Worm (Caenorhabditis elegans) whole organism, L3 larva: ENCODE results near the gene C49F5.5.

Experiments used
- R02D3.7 ChIP-seq: fragments of 150-350 bp; optimal IDR thresholded peaks from 2 replicates; lab custom pipeline; 2014; ENCODE audit warnings: missing biosample characterization, missing genetic modification characterization
- ZK546.5 ChIP-seq: sonication (generic microtip); optimal IDR thresholded peaks from 2 replicates; lab custom pipeline; 2017; ENCODE audit warnings: missing biosample characterization, missing genetic modification characterization
- aly-2 ChIP-seq: fragments of 150-350 bp; optimal IDR thresholded peaks from 2 replicates; lab custom pipeline; 2014; ENCODE audit warnings: missing biosample characterization, missing genetic modification characterization
- ama-1 ChIP-seq: fragments of 150-350 bp; optimal IDR thresholded peaks from 2 replicates; lab custom pipeline; 2018
- ceh-16 ChIP-seq: sonication (generic microtip); optimal IDR thresholded peaks from 2 replicates; lab custom pipeline; 2017; ENCODE audit warnings: missing biosample characterization, missing genetic modification characterization
- ceh-28 ChIP-seq: fragments of 150-350 bp; optimal IDR thresholded peaks from 2 replicates; lab custom pipeline; 2014; ENCODE audit warnings: missing biosample characterization, missing genetic modification reagents, missing genetic modification characterization
- ceh-82 ChIP-seq: fragments of 150-350 bp; optimal IDR thresholded peaks from 2 replicates; lab custom pipeline; 2014; ENCODE audit warnings: missing biosample characterization, missing genetic modification characterization
- ceh-9 ChIP-seq: sonication (generic microtip); optimal IDR thresholded peaks from 2 replicates; lab custom pipeline; 2018; ENCODE audit warnings: missing biosample characterization, missing genetic modification characterization
- daf-12 ChIP-seq: fragments of 150-350 bp; optimal IDR thresholded peaks from 2 replicates; lab custom pipeline; 2014; ENCODE audit warnings: missing biosample characterization, missing genetic modification reagents, missing genetic modification characterization
- egl-27 ChIP-seq: sonication (generic microtip); optimal IDR thresholded peaks from 4 replicates; lab custom pipeline; 2017; ENCODE audit warnings: missing biosample characterization, missing genetic modification reagents, missing genetic modification characterization
- egl-5 ChIP-seq: fragments of 150-350 bp; optimal IDR thresholded peaks from 2 replicates; lab custom pipeline; 2017; ENCODE audit warnings: missing biosample characterization, missing genetic modification reagents, missing genetic modification characterization, inconsistent platforms
- elt-1 ChIP-seq: fragments of 150-350 bp; optimal IDR thresholded peaks from 2 replicates; lab custom pipeline; 2014; ENCODE audit warnings: missing biosample characterization, missing genetic modification characterization
- elt-2 ChIP-seq: sonication (generic microtip); optimal IDR thresholded peaks from 2 replicates; lab custom pipeline; 2016; ENCODE audit warnings: missing genetic modification reagents, mild to moderate bottlenecking, missing genetic modification characterization, missing compliant biosample characterization
- elt-3 ChIP-seq, 3 experiments: fragments of 150-350 bp in 1 of 3; sonication (generic microtip) in 2 of 3; optimal IDR thresholded peaks; 2 replicates in 2 of 3; 4 replicates in 1 of 3; lab custom pipeline; 2014 to 2017; ENCODE audit warnings: missing biosample characterization in 3 of 3, missing genetic modification characterization in 3 of 3
- eor-1 ChIP-seq, 2 experiments: fragments of 150-350 bp; optimal IDR thresholded peaks; 2 replicates each; lab custom pipeline; 2014 to 2018; ENCODE audit warnings: missing biosample characterization in 2 of 2, missing genetic modification characterization in 2 of 2
- fkh-10 ChIP-seq: sonication (generic microtip); optimal IDR thresholded peaks from 2 replicates; lab custom pipeline; 2017; ENCODE audit warnings: missing biosample characterization, missing genetic modification reagents, missing genetic modification characterization
- fkh-2 ChIP-seq: fragments of 150-350 bp; optimal IDR thresholded peaks from 2 replicates; lab custom pipeline; 2014; ENCODE audit warnings: missing biosample characterization, missing genetic modification reagents, missing genetic modification characterization
- fos-1 ChIP-seq: fragments of 150-350 bp; optimal IDR thresholded peaks from 2 replicates; lab custom pipeline; 2014; ENCODE audit warnings: missing biosample characterization, missing genetic modification characterization
- hmg-11 ChIP-seq: sonication (generic microtip); optimal IDR thresholded peaks from 2 replicates; lab custom pipeline; 2016; ENCODE audit warnings: missing genetic modification characterization, missing compliant biosample characterization
- jun-1 ChIP-seq: fragments of 150-350 bp; optimal IDR thresholded peaks from 2 replicates; lab custom pipeline; 2014; ENCODE audit warnings: missing biosample characterization, missing genetic modification reagents, missing genetic modification characterization
- lin-15B ChIP-seq: fragments of 150-350 bp; optimal IDR thresholded peaks from 2 replicates; lab custom pipeline; 2014; ENCODE audit warnings: missing biosample characterization, missing genetic modification characterization
- lin-39 ChIP-seq: fragments of 150-350 bp; optimal IDR thresholded peaks from 2 replicates; lab custom pipeline; 2018; ENCODE audit warnings: missing biosample characterization, missing genetic modification reagents, missing genetic modification characterization
- lsy-12 ChIP-seq: sonication (generic microtip); optimal IDR thresholded peaks from 2 replicates; lab custom pipeline; 2016; ENCODE audit warnings: mild to moderate bottlenecking, missing genetic modification characterization, missing compliant biosample characterization
- mdl-1 ChIP-seq: fragments of 150-350 bp; optimal IDR thresholded peaks from 2 replicates; lab custom pipeline; 2014; ENCODE audit warnings: missing biosample characterization, missing genetic modification characterization
- mml-1 ChIP-seq: fragments of 150-350 bp; sonication (generic microtip); optimal IDR thresholded peaks from 3 replicates; lab custom pipeline; 2014; ENCODE audit warnings: missing biosample characterization, missing genetic modification characterization
- nfya-1 ChIP-seq: sonication (generic microtip); optimal IDR thresholded peaks from 2 replicates; lab custom pipeline; 2017; ENCODE audit warnings: missing genetic modification characterization, mild to moderate bottlenecking, missing compliant biosample characterization, antibody characterized with exemption, moderate library complexity; ENCODE audit not compliant: insufficient read depth
- nhr-11 ChIP-seq: fragments of 150-350 bp; optimal IDR thresholded peaks from 2 replicates; lab custom pipeline; 2014; ENCODE audit warnings: missing biosample characterization, missing genetic modification characterization
- nhr-12 ChIP-seq: fragments of 150-350 bp; optimal IDR thresholded peaks from 2 replicates; lab custom pipeline; 2014; ENCODE audit warnings: missing biosample characterization, missing genetic modification characterization
- nhr-23 ChIP-seq: fragments of 150-350 bp; optimal IDR thresholded peaks from 2 replicates; lab custom pipeline; 2014; ENCODE audit warnings: missing biosample characterization, missing genetic modification reagents, missing genetic modification characterization
- nhr-237 ChIP-seq: fragments of 150-350 bp; optimal IDR thresholded peaks from 2 replicates; lab custom pipeline; 2014; ENCODE audit warnings: missing biosample characterization, missing genetic modification characterization
- nhr-25 ChIP-seq: sonication (generic microtip); optimal IDR thresholded peaks from 2 replicates; lab custom pipeline; 2017; ENCODE audit warnings: missing biosample characterization, missing genetic modification characterization
- nhr-28 ChIP-seq: fragments of 150-350 bp; optimal IDR thresholded peaks from 2 replicates; lab custom pipeline; 2014; ENCODE audit warnings: missing biosample characterization, missing genetic modification characterization
- nhr-43 ChIP-seq: sonication (generic microtip); optimal IDR thresholded peaks from 2 replicates; lab custom pipeline; 2016; ENCODE audit warnings: mild to moderate bottlenecking, missing genetic modification characterization, missing compliant biosample characterization; ENCODE audit not compliant: poor library complexity, severe bottlenecking
- nhr-67 ChIP-seq: fragments of 150-350 bp; optimal IDR thresholded peaks from 2 replicates; lab custom pipeline; 2014; ENCODE audit warnings: missing biosample characterization, missing genetic modification characterization
- nhr-76 ChIP-seq: fragments of 150-350 bp; sonication (generic microtip); optimal IDR thresholded peaks from 5 replicates; lab custom pipeline; 2014; ENCODE audit warnings: missing biosample characterization, missing genetic modification characterization
- nhr-77 ChIP-seq: fragments of 150-350 bp; optimal IDR thresholded peaks from 2 replicates; lab custom pipeline; 2014; ENCODE audit warnings: missing biosample characterization, missing genetic modification characterization
- pha-4 ChIP-seq: fragments of 150-350 bp; optimal IDR thresholded peaks from 2 replicates; lab custom pipeline; 2014; ENCODE audit warnings: missing biosample characterization, missing genetic modification reagents, missing genetic modification characterization
- pqm-1 ChIP-seq: fragments of 150-350 bp; optimal IDR thresholded peaks from 2 replicates; lab custom pipeline; 2017; ENCODE audit warnings: missing biosample characterization, missing genetic modification characterization, inconsistent platforms
- sea-2 ChIP-seq: fragments of 150-350 bp; sonication (generic microtip); optimal IDR thresholded peaks from 4 replicates; lab custom pipeline; 2014; ENCODE audit warnings: missing biosample characterization, missing genetic modification reagents, missing genetic modification characterization
- skn-1 ChIP-seq: fragments of 150-350 bp; optimal IDR thresholded peaks from 2 replicates; lab custom pipeline; 2014; ENCODE audit warnings: missing biosample characterization, missing genetic modification characterization
- snpc-4 ChIP-seq: fragments of 150-350 bp; optimal IDR thresholded peaks from 2 replicates; lab custom pipeline; 2014; ENCODE audit warnings: missing biosample characterization, missing genetic modification characterization
- tbx-2 ChIP-seq: sonication (generic microtip); optimal IDR thresholded peaks from 2 replicates; lab custom pipeline; 2016; ENCODE audit warnings: mild to moderate bottlenecking, missing genetic modification characterization, missing compliant biosample characterization
- unc-39 ChIP-seq: sonication (generic microtip); optimal IDR thresholded peaks from 4 replicates; lab custom pipeline; 2017; ENCODE audit warnings: missing biosample characterization, missing genetic modification characterization
- unc-62 ChIP-seq: fragments of 150-350 bp; sonication (generic microtip); optimal IDR thresholded peaks from 4 replicates; lab custom pipeline; 2014; ENCODE audit warnings: missing biosample characterization, missing genetic modification reagents, missing genetic modification characterization
- zag-1 ChIP-seq: fragments of 150-350 bp; optimal IDR thresholded peaks from 2 replicates; lab custom pipeline; 2014; ENCODE audit warnings: missing biosample characterization, missing genetic modification characterization
- ztf-11 ChIP-seq: fragments of 150-350 bp; optimal IDR thresholded peaks from 2 replicates; lab custom pipeline; 2014; ENCODE audit warnings: missing biosample characterization, missing genetic modification characterization
- ztf-4 ChIP-seq: fragments of 150-350 bp; optimal IDR thresholded peaks from 2 replicates; lab custom pipeline; 2014; ENCODE audit warnings: missing biosample characterization, missing genetic modification characterization

The C49F5.5 gene

ce11 chrX:11985887-11986286, at the start of gene C49F5.5:
TSS of gene C49F5.5 (plus strand) at chrX:11986187.
- no peak for TF ChIP-seq elt-2 (tag; lab: Kevin White, UChicago)
- no peak for TF ChIP-seq fkh-10 (GFP tag; lab: Kevin White, UChicago)
- no peak for TF ChIP-seq pha-4 (tag; lab: Kevin White, UChicago)
- no peak for TF ChIP-seq nhr-237 (tag; lab: Kevin White, UChicago)

ce11 chrX:11937343-11937935, 48.5 kb upstream of the C49F5.5 start:
- peak; percentile 98 for TF ChIP-seq nhr-25 (tag; lab: Kevin White, UChicago)
- no peak for TF ChIP-seq ama-1 (lab: Kevin White, UChicago)
- peak; percentile 30 for TF ChIP-seq nhr-12 (tag; lab: Kevin White, UChicago)
- peak; percentile 98 for TF ChIP-seq fkh-10 (GFP tag; lab: Kevin White, UChicago)
- TF ChIP-seq nhr-11 (tag; lab: Kevin White, UChicago), result peak; percentile 97
- peak; percentile 99 for TF ChIP-seq nhr-43 (tag; lab: Kevin White, UChicago)
- TF ChIP-seq lin-15B, result peak; percentile 43
- TF ChIP-seq egl-27 (tag; lab: Kevin White, UChicago), result peak; percentile 95
- TF ChIP-seq nhr-23 (tag; lab: Kevin White, UChicago), result peak; percentile 99
- peak; percentile 86 for TF ChIP-seq elt-2 (tag; lab: Kevin White, UChicago)
- no peak for TF ChIP-seq sea-2
- peak; percentile 100 for TF ChIP-seq ceh-28
- TF ChIP-seq R02D3.7 (tag; lab: Kevin White, UChicago), result peak; percentile 92
- TF ChIP-seq daf-12, result peak; percentile 81
- peak; percentile 84 for TF ChIP-seq ceh-16
- TF ChIP-seq ceh-9 (tag; lab: Kevin White, UChicago), result no peak
- peak; percentile 97 for TF ChIP-seq hmg-11 (tag; lab: Kevin White, UChicago)
- peak in 1 of 2 experiments; percentile 82 for TF ChIP-seq eor-1 (tag; optimal IDR thresholded peaks at IDR 0.05; lab: Kevin White, UChicago)
- peak; percentile 98 for TF ChIP-seq nhr-77
- TF ChIP-seq mml-1 (tag; lab: Kevin White, UChicago), result no peak
- peak; percentile 75 for TF ChIP-seq elt-1
- TF ChIP-seq pqm-1 (tag; lab: Kevin White, UChicago), result peak; percentile 91
- TF ChIP-seq lsy-12, result peak; percentile 95
- TF ChIP-seq nhr-237 (tag; lab: Kevin White, UChicago), result peak; percentile 78
- TF ChIP-seq egl-5 (tag; lab: Kevin White, UChicago), result peak; percentile 95
- peak; percentile 76 for TF ChIP-seq unc-39
- TF ChIP-seq zag-1 (tag; lab: Kevin White, UChicago), result peak; percentile 90
- TF ChIP-seq lin-39 (tag; lab: Kevin White, UChicago), result peak; percentile 98
- TF ChIP-seq jun-1, result peak; percentile 100
- TF ChIP-seq ztf-4 (tag; lab: Kevin White, UChicago), result peak; percentile 86
- peak; percentile 97 for TF ChIP-seq skn-1 (tag; lab: Kevin White, UChicago)
- TF ChIP-seq pha-4 (tag; lab: Kevin White, UChicago), result peak; percentile 99
- peak; percentile 59 for TF ChIP-seq nhr-67 (tag; lab: Kevin White, UChicago)
- TF ChIP-seq ZK546.5 (tag; lab: Kevin White, UChicago), result peak; percentile 70
- TF ChIP-seq snpc-4 (tag; lab: Kevin White, UChicago), result peak; percentile 95
- TF ChIP-seq ceh-82 (tag; lab: Kevin White, UChicago), result peak; percentile 98
- peak; percentile 88 for TF ChIP-seq nhr-76 (tag; lab: Kevin White, UChicago)
- TF ChIP-seq tbx-2 (tag; lab: Kevin White, UChicago), result peak; percentile 98
- TF ChIP-seq elt-3 (tag; optimal IDR thresholded peaks at IDR 0.05; lab: Kevin White, UChicago), result peak; percentile 81 to 99 (median 96)
- peak; percentile 59 for TF ChIP-seq ztf-11 (tag; lab: Kevin White, UChicago)
- peak; percentile 53 for TF ChIP-seq mdl-1 (tag; lab: Kevin White, UChicago)
- TF ChIP-seq nfya-1 (tag; lab: Kevin White, UChicago), result no peak
- TF ChIP-seq fos-1, result peak; percentile 94
- TF ChIP-seq aly-2 (tag; lab: Kevin White, UChicago), result peak; percentile 94
- TF ChIP-seq unc-62 (GFP tag; lab: Kevin White, UChicago), result peak; percentile 95
- peak; percentile 93 for TF ChIP-seq nhr-28 (tag; lab: Kevin White, UChicago)
- peak; percentile 92 for TF ChIP-seq fkh-2 (tag; lab: Kevin White, UChicago)
- TF ChIP-seq, all 47 proteins: peak for 42
